Worm (Caenorhabditis elegans) whole organism, early embryonic: ENCODE measurements around the gene rga-4.

Experiments
- B0310.2 ChIP-seq: sonication (generic microtip); optimal IDR thresholded peaks from 2 replicates; lab custom pipeline; 2016; ENCODE audit warnings: mild to moderate bottlenecking, missing genetic modification characterization, missing compliant biosample characterization
- F13C5.2 ChIP-seq: sonication (generic microtip); optimal IDR thresholded peaks from 2 replicates; lab custom pipeline; 2017; ENCODE audit warnings: mild to moderate bottlenecking, missing genetic modification characterization, inconsistent platforms, missing compliant biosample characterization
- aly-1 ChIP-seq: sonication (generic microtip); optimal IDR thresholded peaks from 2 replicates; lab custom pipeline; 2016; ENCODE audit warnings: missing genetic modification characterization, missing compliant biosample characterization
- ama-1 ChIP-seq: fragments of 150-350 bp; optimal IDR thresholded peaks from 2 replicates; lab custom pipeline; 2014
- ceh-13 ChIP-seq: fragments of 200-800 bp; sonication (Bioruptor generic); optimal IDR thresholded peaks from 2 replicates; lab custom pipeline; 2018; ENCODE audit warnings: mild to moderate bottlenecking, missing genetic modification characterization, missing compliant biosample characterization
- ceh-36 ChIP-seq: sonication (generic microtip); optimal IDR thresholded peaks from 2 replicates; lab custom pipeline; 2016; ENCODE audit warnings: missing genetic modification characterization, inconsistent platforms, missing compliant biosample characterization
- flt-1 ChIP-seq: fragments of 200-800 bp; sonication (Bioruptor generic); IDR thresholded peaks from 2 replicates; pipeline ENCODE4 v1.3.6; 2022; ENCODE audit warnings: missing genetic modification characterization, missing compliant biosample characterization
- hmbx-1 ChIP-seq: sonication (generic microtip); optimal IDR thresholded peaks from 2 replicates; lab custom pipeline; 2016; ENCODE audit warnings: mild to moderate bottlenecking, missing genetic modification characterization, missing compliant biosample characterization
- hnd-1 ChIP-seq: sonication (generic microtip); optimal IDR thresholded peaks from 2 replicates; lab custom pipeline; 2016; ENCODE audit warnings: missing genetic modification characterization, missing compliant biosample characterization
- scrt-1 ChIP-seq: fragments of 200-800 bp; sonication (Bioruptor generic); IDR thresholded peaks from 2 replicates; pipeline ENCODE4 v1.3.6; 2022; ENCODE audit warnings: missing genetic modification characterization, missing compliant biosample characterization
- sea-1 ChIP-seq: fragments of 200-800 bp; sonication (Bioruptor generic); conservative IDR thresholded peaks from 2 replicates; pipeline ENCODE4 v1.3.6; 2022; ENCODE audit warnings: missing genetic modification characterization, missing compliant biosample characterization
- tbx-11 ChIP-seq: fragments of 200-800 bp; sonication (Bioruptor generic); IDR thresholded peaks from 2 replicates; pipeline ENCODE4 v1.3.6; 2022; ENCODE audit warnings: missing genetic modification characterization, missing compliant biosample characterization
- tbx-37 ChIP-seq: fragments of 200-800 bp; sonication (Bioruptor generic); conservative IDR thresholded peaks from 2 replicates; pipeline ENCODE4 v1.3.6; 2022; ENCODE audit warnings: missing genetic modification reagents, missing genetic modification characterization, missing compliant biosample characterization
- tra-4 ChIP-seq: sonication (generic microtip); optimal IDR thresholded peaks from 2 replicates; lab custom pipeline; 2017; ENCODE audit warnings: missing genetic modification characterization, missing compliant biosample characterization

DNA sequence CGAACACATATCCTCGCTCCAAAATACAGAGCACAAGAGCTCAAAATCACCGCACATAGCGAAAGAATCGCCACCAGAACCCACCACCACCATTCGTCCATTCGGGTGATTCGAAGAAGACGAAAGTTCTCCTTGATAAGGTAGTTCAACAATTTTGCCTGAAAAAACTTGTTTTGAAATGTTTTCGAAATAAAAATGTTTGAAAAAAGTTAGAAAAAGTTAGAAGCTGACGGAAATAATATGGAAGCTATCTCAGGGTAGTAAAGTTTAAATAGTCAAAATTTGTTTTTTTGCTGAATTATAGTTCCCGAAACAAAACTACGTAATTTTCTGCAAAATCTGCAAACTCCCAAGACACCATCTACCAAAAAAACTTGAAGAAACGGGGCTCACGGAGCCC lies 28.4 kb upstream of the rga-4 start, which contains the start of gene snt-5:
- TF ChIP-seq ama-1 (lab: Kevin White, UChicago) (no peak), sea-1 (GFP tag; lab: Robert Waterston, UW) (no peak), scrt-1 (GFP tag; lab: Robert Waterston, UW) (no peak), B0310.2 (tag; lab: Kevin White, UChicago) (no peak), aly-1 (no peak), hmbx-1 (tag; lab: Kevin White, UChicago) (no peak), hnd-1 (tag; lab: Kevin White, UChicago) (no peak), flt-1 (no peak), tra-4 (no peak), ceh-13 (no peak), tbx-11 (GFP tag; lab: Robert Waterston, UW) (no peak), ceh-36 (tag; lab: Kevin White, UChicago) (no peak), F13C5.2 (tag; lab: Kevin White, UChicago) (no peak), tbx-37 (GFP tag; lab: Robert Waterston, UW) (no peak)
